Worm (Caenorhabditis elegans) whole organism, midembryonic: ENCODE data around the gene C36B7.3.

ENCODE experiments used
- T22C8.4 ChIP-seq: fragments of 200-800 bp; sonication (Bioruptor generic); IDR thresholded peaks from 2 replicates; pipeline ENCODE4 v1.3.6; 2022; ENCODE audit warnings: missing genetic modification characterization, missing compliant biosample characterization
- flt-1 ChIP-seq: fragments of 200-800 bp; sonication (Bioruptor generic); IDR thresholded peaks from 2 replicates; pipeline ENCODE4 v1.3.6; 2022; ENCODE audit warnings: missing genetic modification characterization, missing compliant biosample characterization
- klf-2 ChIP-seq: fragments of 200-800 bp; sonication (Bioruptor generic); conservative IDR thresholded peaks from 2 replicates; pipeline ENCODE4 v1.3.6; 2022; ENCODE audit warnings: missing genetic modification reagents, missing genetic modification characterization, missing compliant biosample characterization
- med-1 ChIP-seq: sonication (generic microtip); optimal IDR thresholded peaks from 2 replicates; lab custom pipeline; 2017; ENCODE audit warnings: missing genetic modification characterization, mild to moderate bottlenecking, missing compliant biosample characterization, antibody characterized with exemption, missing genetic modification reagents; ENCODE audit not compliant: insufficient read depth
- ztf-23 ChIP-seq: fragments of 200-800 bp; sonication (Bioruptor generic); IDR thresholded peaks from 2 replicates; pipeline ENCODE4 v1.3.6; 2022; ENCODE audit warnings: missing genetic modification reagents, missing genetic modification characterization, missing compliant biosample characterization

- TF ChIP-seq ztf-23 (no peak), flt-1 (GFP tag; lab: Robert Waterston, UW) (no peak), T22C8.4 (GFP tag; lab: Robert Waterston, UW) (no peak), klf-2 (GFP tag; lab: Robert Waterston, UW) (no peak), med-1 (GFP tag; lab: Kevin White, UChicago) (no peak)
Observed at ce11 chrX:7116896-7117295, 15.3 kb downstream of the C36B7.3 start, which contains the start of gene hen-1.
